Worm (Caenorhabditis elegans): ENCODE measurements around the gene cct-6.
A peak's percentile ranks its signal among the peaks of the same experiment; 100 is the strongest.

Gene cct-6

ce11 chrIII:5855637-5856179 lies at the start of gene cct-6, which contains the start of gene alh-9:
Gene cct-6 (minus strand): TSS chrIII:5855687.
Gene alh-9 (plus strand): TSS chrIII:5856018.
- TF ChIP-seq lin-11 (tag; optimal IDR thresholded peaks at IDR 0.05) (no peak), tbx-2 (tag; optimal IDR thresholded peaks at IDR 0.05) (peak; percentile 19), unc-42 (tag; optimal IDR thresholded peaks at IDR 0.05) (peak; percentile 73), pax-1 (tag; optimal IDR thresholded peaks at IDR 0.05) (peak; percentile 82), pat-9 (tag; optimal IDR thresholded peaks at IDR 0.05) (no peak), ceh-24 (tag; optimal IDR thresholded peaks at IDR 0.05) (no peak), ceh-31 (tag; optimal IDR thresholded peaks at IDR 0.05) (peak; percentile 59), unc-3 (GFP tag; conservative IDR thresholded peaks at IDR 0.05) (no peak), unc-3 (tag; optimal IDR thresholded peaks at IDR 0.05) (no peak), ets-4 (tag; optimal IDR thresholded peaks at IDR 0.05) (peak; percentile 60), nfya-1 (tag; optimal IDR thresholded peaks at IDR 0.05) (peak; percentile 76), pha-4 (tag; optimal IDR thresholded peaks at IDR 0.05) (no peak), ceh-18 (tag; optimal IDR thresholded peaks at IDR 0.05) (peak; percentile 39), ceh-30 (tag; optimal IDR thresholded peaks at IDR 0.05) (no peak), ceh-2 (tag; optimal IDR thresholded peaks at IDR 0.05) (no peak), pha-2 (tag; optimal IDR thresholded peaks at IDR 0.05) (peak; percentile 30), lim-6 (tag; optimal IDR thresholded peaks at IDR 0.05) (no peak), nhr-232 (tag; optimal IDR thresholded peaks at IDR 0.05) (no peak), nhr-11 (tag; optimal IDR thresholded peaks at IDR 0.05) (no peak), ceh-19 (GFP tag; optimal IDR thresholded peaks at IDR 0.05) (no peak), syd-9 (tag; optimal IDR thresholded peaks at IDR 0.05) (no peak), ceh-34 (tag; optimal IDR thresholded peaks at IDR 0.05) (peak; percentile 7), ceh-48 (tag; optimal IDR thresholded peaks at IDR 0.05) (no peak), dve-1 (tag; optimal IDR thresholded peaks at IDR 0.05) (peak; percentile 64), unc-86 (tag; optimal IDR thresholded peaks at IDR 0.05) (peak; percentile 26), unc-55 (GFP tag; optimal IDR thresholded peaks at IDR 0.05) (peak; percentile 56), Y22D7AL.16 (tag; optimal IDR thresholded peaks at IDR 0.05) (no peak)

DNA sequence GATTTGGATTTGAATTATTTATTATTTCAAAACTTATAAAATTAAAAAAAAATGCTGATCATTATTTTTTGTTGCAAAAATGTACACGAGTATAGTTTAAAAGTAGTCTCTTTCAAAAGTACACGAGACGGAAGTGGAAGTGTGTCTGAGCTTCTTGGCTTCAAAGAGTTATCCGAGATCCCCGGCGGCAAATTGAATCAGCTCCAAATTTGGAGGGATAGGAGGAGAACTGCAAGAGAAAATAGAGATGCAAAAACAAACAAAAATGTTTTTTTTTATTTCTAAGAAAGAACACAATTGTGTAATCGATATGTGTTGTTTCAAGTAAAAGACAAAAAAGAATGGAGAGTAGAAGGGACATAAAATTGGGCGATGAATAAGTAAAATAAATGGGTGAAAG lies 47.1 kb upstream of the cct-6 start:
- TF ChIP-seq sox-2 (GFP tag; IDR thresholded peaks at IDR 0.05), result no peak
- peak; percentile 80 for TF ChIP-seq unc-42 (tag; optimal IDR thresholded peaks at IDR 0.05)

ce11 chrIII:5900709-5901108 lies 45.2 kb upstream of the cct-6 start:
- no peak for TF ChIP-seq hlh-13 (GFP tag; optimal IDR thresholded peaks at IDR 0.05)
- TF ChIP-seq hlh-30 (tag; optimal IDR thresholded peaks at IDR 0.05; ENCODE audit: insufficient read depth), result peak; percentile 39
- no peak for TF ChIP-seq syd-9 (tag; optimal IDR thresholded peaks at IDR 0.05)
- no peak for TF ChIP-seq ceh-31 (tag; optimal IDR thresholded peaks at IDR 0.05)
- TF ChIP-seq F13H6.1 (tag; optimal IDR thresholded peaks at IDR 0.05), result no peak
- peak; percentile 8 for TF ChIP-seq unc-55 (GFP tag; optimal IDR thresholded peaks at IDR 0.05)
- no peak for TF ChIP-seq dmd-4 (tag; optimal IDR thresholded peaks at IDR 0.05; ENCODE audit: borderline replicate concordance)
- no peak for TF ChIP-seq gmeb-2 (tag; optimal IDR thresholded peaks at IDR 0.05)
- TF ChIP-seq elt-4 (tag; optimal IDR thresholded peaks at IDR 0.05), result no peak
- no peak for TF ChIP-seq elt-2 (tag; optimal IDR thresholded peaks at IDR 0.05)
- TF ChIP-seq dve-1 (tag; optimal IDR thresholded peaks at IDR 0.05), result no peak

ce11 chrIII:5898631-5899030 lies 43.1 kb upstream of the cct-6 start:
- TF ChIP-seq ceh-18 (tag; optimal IDR thresholded peaks at IDR 0.05) (peak; percentile 27), sox-4 (tag; optimal IDR thresholded peaks at IDR 0.05) (no peak)

ce11 chrIII:5897468-5897867 lies 42.0 kb upstream of the cct-6 start:
- no peak for TF ChIP-seq T23F11.4 (GFP tag; optimal IDR thresholded peaks at IDR 0.05)
- no peak for TF ChIP-seq rnt-1 (tag; optimal IDR thresholded peaks at IDR 0.05)
- TF ChIP-seq hlh-15 (tag; optimal IDR thresholded peaks at IDR 0.05), result no peak
- TF ChIP-seq gmeb-2 (tag; optimal IDR thresholded peaks at IDR 0.05), result no peak
- TF ChIP-seq ceh-24 (tag; optimal IDR thresholded peaks at IDR 0.05), result no peak
- TF ChIP-seq sdc-2 (tag; optimal IDR thresholded peaks at IDR 0.05), result no peak
- TF ChIP-seq tbx-2 (tag; optimal IDR thresholded peaks at IDR 0.05), result no peak
- no peak for TF ChIP-seq ceh-14 (tag; optimal IDR thresholded peaks at IDR 0.05)
- TF ChIP-seq ceh-2 (tag; optimal IDR thresholded peaks at IDR 0.05), result no peak
- TF ChIP-seq ceh-22 (tag; optimal IDR thresholded peaks at IDR 0.05), result no peak
- TF ChIP-seq zip-5 (tag; optimal IDR thresholded peaks at IDR 0.05), result no peak
- TF ChIP-seq sox-2 (GFP tag; IDR thresholded peaks at IDR 0.05), result no peak
- no peak for TF ChIP-seq nfya-1 (tag; optimal IDR thresholded peaks at IDR 0.05)
- no peak for TF ChIP-seq ceh-34 (tag; optimal IDR thresholded peaks at IDR 0.05)
- TF ChIP-seq ref-2 (tag; optimal IDR thresholded peaks at IDR 0.05), result no peak
- no peak for TF ChIP-seq unc-55 (GFP tag; optimal IDR thresholded peaks at IDR 0.05)
- TF ChIP-seq hlh-30 (tag; optimal IDR thresholded peaks at IDR 0.05; ENCODE audit: insufficient read depth), result no peak

All from whole organism, late embryonic.